Fruit fly (Drosophila melanogaster) Kc167 (cell line): ENCODE data around the gene CG17777.

Source experiments
- Sin3A ChIP-seq: fragments of >200 bp; optimal IDR thresholded peaks from 2 replicates; lab custom pipeline; 2018; ENCODE audit warnings: missing external identifiers
- h ChIP-seq: fragments of >200 bp; optimal IDR thresholded peaks from 3 replicates; lab custom pipeline; 2018; ENCODE audit warnings: missing external identifiers
- insv ChIP-seq: fragments of >200 bp; optimal IDR thresholded peaks from 3 replicates; lab custom pipeline; 2018; ENCODE audit warnings: missing external identifiers
- psq ChIP-seq: fragments of >200 bp; optimal IDR thresholded peaks from 2 replicates; lab custom pipeline; 2017; ENCODE audit warnings: missing external identifiers

dm6 chrX:2139610-2140009 is 47.0 kb upstream of the CG17777 start:
- TF ChIP-seq insv (no peak), h (lab: Kevin White, UChicago) (no peak), Sin3A (lab: Kevin White, UChicago) (no peak), psq (lab: Kevin White, UChicago) (no peak)
